Fruit fly (Drosophila melanogaster) whole organism, embryonic: ENCODE data around the gene Lip2.

Experiments
- Ada2b ChIP-seq: fragments of 200-800 bp; sonication (Bioruptor generic); IDR thresholded peaks from 2 replicates; pipeline ENCODE4 v1.3.6; 2022; ENCODE audit warnings: missing biosample characterization, missing genetic modification characterization
- Aef1 ChIP-seq: fragments of 200-800 bp; sonication (Bioruptor generic); IDR thresholded peaks from 3 replicates; pipeline ENCODE4 v1.3.6; 2022; ENCODE audit warnings: missing biosample characterization, missing genetic modification characterization
- Atf6 ChIP-seq: fragments of 200-800 bp; sonication (Bioruptor generic); IDR thresholded peaks from 2 replicates; pipeline ENCODE4 v1.3.6; 2022; ENCODE audit warnings: missing biosample characterization, missing genetic modification characterization
- Bdp1 ChIP-seq: fragments of 200-800 bp; sonication (Bioruptor generic); optimal IDR thresholded peaks from 3 replicates; lab custom pipeline; 2016; ENCODE audit warnings: missing biosample characterization, missing genetic modification characterization
- CG10321 ChIP-seq: fragments of 200-800 bp; sonication (Bioruptor generic); IDR thresholded peaks from 2 replicates; pipeline ENCODE4 v1.3.6; 2022; ENCODE audit warnings: missing biosample characterization, missing genetic modification characterization
- CG11560 ChIP-seq: fragments of 200-800 bp; sonication (Bioruptor generic); IDR thresholded peaks from 3 replicates; pipeline ENCODE4 v1.3.6; 2022; ENCODE audit warnings: missing biosample characterization, missing genetic modification characterization
- CG11696 ChIP-seq: fragments of 200-800 bp; sonication (Bioruptor generic); IDR thresholded peaks from 2 replicates; pipeline ENCODE4 v1.3.6; 2022; ENCODE audit warnings: missing biosample characterization, missing genetic modification characterization
- CG12219 ChIP-seq: fragments of 200-800 bp; sonication (Bioruptor generic); optimal IDR thresholded peaks from 3 replicates; lab custom pipeline; 2018; ENCODE audit warnings: missing biosample characterization, mild to moderate bottlenecking, missing genetic modification characterization
- CG1233 ChIP-seq: fragments of 200-800 bp; sonication (Bioruptor generic); optimal IDR thresholded peaks from 4 replicates; lab custom pipeline; 2018; ENCODE audit warnings: missing biosample characterization, mild to moderate bottlenecking, missing genetic modification characterization
- CG14050 ChIP-seq: fragments of 200-800 bp; sonication (Bioruptor generic); IDR thresholded peaks from 3 replicates; pipeline ENCODE4 v1.3.6; 2022; ENCODE audit warnings: missing biosample characterization, missing genetic modification characterization
- CG14860 ChIP-seq: fragments of 200-800 bp; sonication (Bioruptor generic); IDR thresholded peaks from 3 replicates; pipeline ENCODE4 v1.3.6; 2022; ENCODE audit warnings: missing biosample characterization, missing genetic modification characterization; ENCODE audit not compliant: partially characterized antibody
- CG15601 ChIP-seq: fragments of 200-800 bp; sonication (Bioruptor generic); optimal IDR thresholded peaks from 3 replicates; lab custom pipeline; 2019; ENCODE audit warnings: missing biosample characterization, mild to moderate bottlenecking, missing genetic modification characterization, moderate library complexity
- CG1602 ChIP-seq: fragments of 200-800 bp; sonication (Bioruptor generic); optimal IDR thresholded peaks from 3 replicates; lab custom pipeline; 2016; ENCODE audit warnings: missing biosample characterization, missing genetic modification characterization
- CG17359 ChIP-seq: fragments of 200-800 bp; sonication (Bioruptor generic); optimal IDR thresholded peaks from 3 replicates; lab custom pipeline; 2018; ENCODE audit warnings: missing biosample characterization, mild to moderate bottlenecking, missing genetic modification characterization, moderate library complexity
- CG18764 ChIP-seq: fragments of 200-800 bp; sonication (Bioruptor generic); optimal IDR thresholded peaks from 3 replicates; lab custom pipeline; 2016; ENCODE audit warnings: missing biosample characterization, missing genetic modification characterization
- CG4730 ChIP-seq: fragments of 200-800 bp; sonication (Bioruptor generic); IDR thresholded peaks from 2 replicates; pipeline ENCODE4 v1.3.6; 2022; ENCODE audit warnings: missing biosample characterization, missing genetic modification characterization
- CG7928 ChIP-seq: fragments of 200-800 bp; sonication (Bioruptor generic); optimal IDR thresholded peaks from 2 replicates; lab custom pipeline; 2017; ENCODE audit warnings: missing biosample characterization, mild to moderate bottlenecking, missing genetic modification characterization
- CoRest ChIP-seq: fragments of 200-800 bp; sonication (Bioruptor generic); optimal IDR thresholded peaks from 3 replicates; lab custom pipeline; 2018; ENCODE audit warnings: missing biosample characterization, mild to moderate bottlenecking, missing genetic modification characterization, moderate library complexity
- Dbx ChIP-seq: fragments of 200-800 bp; sonication (Bioruptor generic); IDR thresholded peaks from 3 replicates; pipeline ENCODE4 v1.3.6; 2022; ENCODE audit warnings: missing biosample characterization, missing genetic modification characterization
- E2f1 ChIP-seq: fragments of 200-800 bp; sonication (Bioruptor generic); IDR thresholded peaks from 2 replicates; pipeline ENCODE4 v1.3.6; 2022; ENCODE audit warnings: missing biosample characterization, missing genetic modification characterization
- MBD-R2 ChIP-seq: fragments of 200-800 bp; sonication (Bioruptor generic); IDR thresholded peaks from 2 replicates; pipeline ENCODE4 v1.3.6; 2022; ENCODE audit warnings: missing biosample characterization, missing genetic modification characterization
- Mad ChIP-seq: fragments of 200-800 bp; sonication (Bioruptor generic); optimal IDR thresholded peaks from 2 replicates; lab custom pipeline; 2016; ENCODE audit warnings: missing biosample characterization, missing genetic modification characterization
- Pdp1 ChIP-seq, 2 experiments: fragments of 200-800 bp; sonication (Bioruptor generic); optimal IDR thresholded peaks; 3 replicates each; lab custom pipeline; 2016; ENCODE audit warnings: missing biosample characterization in 2 of 2, missing genetic modification characterization in 2 of 2, mild to moderate bottlenecking in 1 of 2, moderate library complexity in 1 of 2
- bcd ChIP-seq: fragments of 200-800 bp; sonication (Bioruptor generic); optimal IDR thresholded peaks from 2 replicates; lab custom pipeline; 2017; ENCODE audit warnings: missing biosample characterization, mild to moderate bottlenecking, missing genetic modification characterization
- caup ChIP-seq: fragments of 200-800 bp; sonication (Bioruptor generic); optimal IDR thresholded peaks from 3 replicates; lab custom pipeline; 2017; ENCODE audit warnings: missing biosample characterization, mild to moderate bottlenecking, missing genetic modification characterization, moderate library complexity; ENCODE audit not compliant: severe bottlenecking
- croc ChIP-seq: fragments of 200-800 bp; sonication (Bioruptor generic); conservative IDR thresholded peaks from 3 replicates; pipeline ENCODE4 v1.3.6; 2022; ENCODE audit warnings: missing biosample characterization, missing genetic modification characterization
- crol ChIP-seq: fragments of 200-800 bp; sonication (Bioruptor generic); IDR thresholded peaks from 2 replicates; pipeline ENCODE4 v1.3.6; 2022; ENCODE audit warnings: missing biosample characterization, missing genetic modification characterization
- emc ChIP-seq: fragments of 200-800 bp; sonication (Bioruptor generic); optimal IDR thresholded peaks from 2 replicates; lab custom pipeline; 2016; ENCODE audit warnings: missing biosample characterization, missing genetic modification characterization
- eve ChIP-seq, 2 experiments: fragments of >200 bp; optimal IDR thresholded peaks; 2 replicates each; lab custom pipeline; 2017; ENCODE audit warnings: missing biosample characterization in 2 of 2, missing genetic modification characterization in 2 of 2
- grau ChIP-seq: fragments of 200-800 bp; optimal IDR thresholded peaks from 3 replicates; lab custom pipeline; 2019; ENCODE audit warnings: missing biosample characterization, mild to moderate bottlenecking, missing genetic modification characterization, moderate library complexity
- gsb ChIP-seq: fragments of 200-800 bp; sonication (Bioruptor generic); IDR thresholded peaks from 2 replicates; pipeline ENCODE4 v1.3.6; 2022; ENCODE audit warnings: missing biosample characterization, missing genetic modification characterization
- gsb-n ChIP-seq: fragments of 200-800 bp; sonication (Bioruptor generic); optimal IDR thresholded peaks from 3 replicates; lab custom pipeline; 2018; ENCODE audit warnings: missing biosample characterization, mild to moderate bottlenecking, missing genetic modification characterization
- hbn ChIP-seq: fragments of 200-800 bp; sonication (Bioruptor generic); IDR thresholded peaks from 2 replicates; pipeline ENCODE4 v1.3.6; 2022; ENCODE audit warnings: missing biosample characterization, missing genetic modification characterization; ENCODE audit not compliant: partially characterized antibody
- ind ChIP-seq: fragments of 200-800 bp; sonication (Bioruptor generic); optimal IDR thresholded peaks from 3 replicates; lab custom pipeline; 2016; ENCODE audit warnings: missing biosample characterization, missing genetic modification characterization
- ken ChIP-seq: fragments of 200-800 bp; sonication (Bioruptor generic); IDR thresholded peaks from 3 replicates; pipeline ENCODE4 v1.3.6; 2022; ENCODE audit warnings: missing biosample characterization, missing genetic modification characterization
- mirr ChIP-seq: fragments of 200-800 bp; sonication (Bioruptor generic); optimal IDR thresholded peaks from 3 replicates; lab custom pipeline; 2018; ENCODE audit warnings: missing biosample characterization, mild to moderate bottlenecking, missing genetic modification characterization
- org-1 ChIP-seq: fragments of 200-800 bp; sonication (Bioruptor generic); optimal IDR thresholded peaks from 2 replicates; lab custom pipeline; 2017; ENCODE audit warnings: missing biosample characterization, missing genetic modification characterization
- phol ChIP-seq: fragments of 200-800 bp; sonication (Bioruptor generic); optimal IDR thresholded peaks from 3 replicates; lab custom pipeline; 2018; ENCODE audit warnings: missing biosample characterization, mild to moderate bottlenecking, missing genetic modification characterization, moderate library complexity
- prd ChIP-seq, 3 experiments: fragments of >200 bp in 2 of 3; fragments of 200-800 bp in 1 of 3; sonication (Bioruptor generic) in 1 of 3; optimal IDR thresholded peaks in 2 of 3; IDR thresholded peaks in 1 of 3; 2 replicates in 2 of 3; 3 replicates in 1 of 3; pipeline versions ENCODE4 v1.3.6 to Lab custom; 2017 to 2022; ENCODE audit warnings: missing biosample characterization in 1 of 3, missing genetic modification characterization in 1 of 3
- pros ChIP-seq: fragments of 200-800 bp; sonication (Bioruptor generic); optimal IDR thresholded peaks from 3 replicates; lab custom pipeline; 2019; ENCODE audit warnings: missing biosample characterization, mild to moderate bottlenecking, missing genetic modification characterization, moderate library complexity
- salm ChIP-seq: fragments of 200-800 bp; sonication (Bioruptor generic); optimal IDR thresholded peaks from 2 replicates; lab custom pipeline; 2018; ENCODE audit warnings: missing biosample characterization, mild to moderate bottlenecking, missing genetic modification characterization
- sd ChIP-seq: fragments of 200-800 bp; sonication (Bioruptor generic); optimal IDR thresholded peaks from 3 replicates; lab custom pipeline; 2018; ENCODE audit warnings: missing biosample characterization, mild to moderate bottlenecking, missing genetic modification characterization, moderate library complexity
- sens-2 ChIP-seq: fragments of 200-800 bp; sonication (Bioruptor generic); IDR thresholded peaks from 2 replicates; pipeline ENCODE4 v1.3.6; 2022; ENCODE audit warnings: missing biosample characterization, missing genetic modification characterization
- sim ChIP-seq: fragments of 200-800 bp; sonication (Bioruptor generic); IDR thresholded peaks from 2 replicates; pipeline ENCODE4 v1.3.6; 2022; ENCODE audit warnings: missing biosample characterization, missing genetic modification characterization
- sna ChIP-seq: fragments of 200-800 bp; sonication (Bioruptor generic); IDR thresholded peaks from 2 replicates; pipeline ENCODE4 v1.3.6; 2022; ENCODE audit warnings: missing biosample characterization, missing genetic modification characterization; ENCODE audit not compliant: partially characterized antibody
- sqz ChIP-seq: fragments of 200-800 bp; sonication (Bioruptor generic); optimal IDR thresholded peaks from 3 replicates; lab custom pipeline; 2018; ENCODE audit warnings: missing biosample characterization, mild to moderate bottlenecking, missing genetic modification characterization
- tna ChIP-seq: fragments of 200-800 bp; sonication (Bioruptor generic); IDR thresholded peaks from 2 replicates; pipeline ENCODE4 v1.3.6; 2022; ENCODE audit warnings: missing biosample characterization, missing genetic modification characterization; ENCODE audit not compliant: partially characterized antibody
- twi ChIP-seq: fragments of 200-800 bp; optimal IDR thresholded peaks from 2 replicates; lab custom pipeline; 2019; ENCODE audit warnings: missing biosample characterization, mild to moderate bottlenecking, missing genetic modification characterization, moderate library complexity
- unpg ChIP-seq: fragments of 200-800 bp; sonication (Bioruptor generic); optimal IDR thresholded peaks from 3 replicates; lab custom pipeline; 2018; ENCODE audit warnings: missing biosample characterization, mild to moderate bottlenecking, missing genetic modification characterization, moderate library complexity
- zen2 ChIP-seq: fragments of 200-800 bp; sonication (Bioruptor generic); IDR thresholded peaks from 3 replicates; pipeline ENCODE4 v1.3.6; 2022; ENCODE audit warnings: missing biosample characterization, missing genetic modification characterization; ENCODE audit not compliant: partially characterized antibody

Gene Lip2

DNA sequence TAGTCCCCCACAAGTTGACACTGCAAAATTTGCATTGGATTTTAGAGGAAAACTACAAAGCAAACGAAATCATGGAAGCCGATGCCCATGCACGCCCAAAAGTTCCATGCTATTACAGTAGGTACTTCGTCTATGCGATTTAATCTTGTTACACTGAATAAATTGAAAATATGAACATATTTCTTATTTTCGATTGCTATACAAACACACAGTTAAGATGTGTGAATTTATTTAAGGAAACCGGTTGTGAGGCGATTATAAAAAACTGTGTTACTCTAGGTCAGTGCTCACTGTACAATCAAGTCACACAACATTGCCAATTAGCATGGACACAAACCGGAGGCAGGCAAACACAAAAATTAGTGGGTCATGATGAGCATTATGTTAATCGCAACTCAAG lies 43.6 kb downstream of the Lip2 start (continued):
- TF ChIP-seq hbn = no peak
- no peak for TF ChIP-seq CG7928 (GFP tag; lab: Kevin White, UChicago)
- peak; percentile 89 for TF ChIP-seq CG4730
- peak; percentile 32 for TF ChIP-seq gsb-n (tag; lab: Kevin White, UChicago)
- TF ChIP-seq tna (GFP tag; lab: Robert Waterston, UW) = no peak
- TF ChIP-seq bcd (GFP tag; lab: Kevin White, UChicago) = peak; percentile 77
- peak; percentile 49 for TF ChIP-seq emc (GFP tag; lab: Kevin White, UChicago)
- TF ChIP-seq ind = peak; percentile 88
- peak; percentile 87 for TF ChIP-seq CG14050 (GFP tag; lab: Robert Waterston, UW)
- TF ChIP-seq Aef1 (GFP tag; lab: Robert Waterston, UW) = peak; percentile 87
- TF ChIP-seq Bdp1 (GFP tag; lab: Kevin White, UChicago) = peak; percentile 7
- peak; percentile 77; the same call in 2 of the 3 replicates for TF ChIP-seq ken (GFP tag; lab: Robert Waterston, UW)
- TF ChIP-seq CG10321 (GFP tag; lab: Robert Waterston, UW) = peak; percentile 48; the same call in 1 of the 2 replicates
- peak; percentile 31; the same call in 1 of the 2 replicates for TF ChIP-seq sens-2
- TF ChIP-seq grau (tag; lab: Kevin White, UChicago) = peak; percentile 94
- peak; percentile 46 for TF ChIP-seq CG18764 (GFP tag; lab: Kevin White, UChicago)
- peak; percentile 64; the same call in 1 of the 3 replicates for TF ChIP-seq Dbx (GFP tag; lab: Robert Waterston, UW)
- TF ChIP-seq salm (tag; lab: Kevin White, UChicago) = peak; percentile 35
- TF ChIP-seq Ada2b (GFP tag; lab: Robert Waterston, UW) = peak; percentile 92
- TF ChIP-seq prd (optimal IDR thresholded peaks at IDR 0.05; lab: Kevin White, UChicago) = no peak
- peak; percentile 92 for TF ChIP-seq prd (GFP tag; IDR thresholded peaks at IDR 0.05; lab: Robert Waterston, UW)
- no peak for TF ChIP-seq twi (tag; lab: Kevin White, UChicago)
- peak; percentile 71 for TF ChIP-seq phol (tag; lab: Kevin White, UChicago)
- peak in 1 of 2 experiments; percentile 86 for TF ChIP-seq eve (GFP tag; optimal IDR thresholded peaks at IDR 0.05; lab: Kevin White, UChicago)
- no peak for TF ChIP-seq CG15601 (tag; lab: Kevin White, UChicago)
- peak; percentile 79 for TF ChIP-seq gsb (GFP tag; lab: Robert Waterston, UW)
- peak; percentile 54; the same call in 1 of the 2 replicates for TF ChIP-seq sim
- TF ChIP-seq org-1 (GFP tag; lab: Kevin White, UChicago) = peak; percentile 51
- TF ChIP-seq CoRest (tag; lab: Kevin White, UChicago) = peak; percentile 78
- peak; percentile 54; the same call in 1 of the 3 replicates for TF ChIP-seq CG11560 (tag; lab: Robert Waterston, UW)
- peak; percentile 46 for TF ChIP-seq Mad (GFP tag; lab: Kevin White, UChicago)
- peak; percentile 55 for TF ChIP-seq sd (tag; lab: Kevin White, UChicago)
- peak; percentile 83 for TF ChIP-seq Atf6 (GFP tag; lab: Robert Waterston, UW)
- peak; percentile 60 for TF ChIP-seq CG1233
- peak; percentile 76 for TF ChIP-seq CG11696 (GFP tag; lab: Robert Waterston, UW)
- TF ChIP-seq zen2 (GFP tag; lab: Robert Waterston, UW) = no peak
- peak; percentile 78 for TF ChIP-seq CG12219 (GFP tag; lab: Kevin White, UChicago)
- TF ChIP-seq unpg (GFP tag; lab: Kevin White, UChicago) = peak; percentile 87
- peak; percentile 15 for TF ChIP-seq mirr
- peak; percentile 76 to 80 for TF ChIP-seq Pdp1 (GFP tag; optimal IDR thresholded peaks at IDR 0.05; lab: Kevin White, UChicago)
- TF ChIP-seq sna (GFP tag; lab: Robert Waterston, UW) = no peak
- peak; percentile 8 for TF ChIP-seq sqz (GFP tag; lab: Kevin White, UChicago)
- TF ChIP-seq pros (GFP tag; lab: Kevin White, UChicago) = no peak
- peak; percentile 55 for TF ChIP-seq MBD-R2 (GFP tag; lab: Robert Waterston, UW)
- TF ChIP-seq croc (GFP tag; lab: Robert Waterston, UW) = peak; percentile 53; the same call in 1 of the 3 replicates
- TF ChIP-seq crol (GFP tag; lab: Robert Waterston, UW) = no peak
- no peak for TF ChIP-seq CG14860 (GFP tag; lab: Robert Waterston, UW)
- peak; percentile 87 for TF ChIP-seq E2f1 (GFP tag; lab: Robert Waterston, UW)
- TF ChIP-seq CG1602 (GFP tag; lab: Kevin White, UChicago) = peak; percentile 55
- peak; percentile 82 for TF ChIP-seq CG17359 (tag; lab: Kevin White, UChicago)
- peak; percentile 68 for TF ChIP-seq caup (GFP tag; lab: Kevin White, UChicago)
